Worm (Caenorhabditis elegans) whole organism, L4 larva: ENCODE results near the gene pqn-36.

Experiments
- F37D6.2 ChIP-seq: sonication (generic microtip); optimal IDR thresholded peaks from 2 replicates; lab custom pipeline; 2016; ENCODE audit warnings: mild to moderate bottlenecking, missing genetic modification characterization, missing compliant biosample characterization
- F44E2.7 ChIP-seq: fragments of 200-800 bp; sonication (Bioruptor generic); IDR thresholded peaks from 2 replicates; pipeline ENCODE4 v2.1.2; 2022; ENCODE audit warnings: missing genetic modification characterization, missing compliant biosample characterization
- R02D3.7 ChIP-seq: fragments of 150-350 bp; sonication (generic microtip); optimal IDR thresholded peaks from 3 replicates; lab custom pipeline; 2014; ENCODE audit warnings: missing biosample characterization, missing genetic modification characterization
- T26A8.4 ChIP-seq: fragments of 200-800 bp; sonication (Bioruptor generic); IDR thresholded peaks from 2 replicates; pipeline ENCODE4 v1.3.6; 2022; ENCODE audit warnings: missing genetic modification characterization, missing compliant biosample characterization
- Y48G9A.11 ChIP-seq: fragments of 200-800 bp; sonication (Bioruptor generic); IDR thresholded peaks from 2 replicates; pipeline ENCODE4 v1.3.6; 2022; ENCODE audit warnings: missing genetic modification reagents, missing genetic modification characterization, missing compliant biosample characterization
- ZK546.5 ChIP-seq, 2 experiments: sonication (generic microtip); optimal IDR thresholded peaks; 2 replicates each; lab custom pipeline; 2017; ENCODE audit warnings: missing biosample characterization in 2 of 2, missing genetic modification characterization in 2 of 2
- aha-1 ChIP-seq: fragments of 150-350 bp; peaks from one replicate; lab custom pipeline; 2014; ENCODE audit warnings: missing biosample characterization, missing genetic modification characterization
- aly-2 ChIP-seq: sonication (generic microtip); optimal IDR thresholded peaks from 2 replicates; lab custom pipeline; 2018; ENCODE audit warnings: missing biosample characterization, missing genetic modification characterization
- ceh-20 ChIP-seq: fragments of 200-800 bp; sonication (Bioruptor generic); IDR thresholded peaks from 2 replicates; pipeline ENCODE4 v1.3.6; 2022; ENCODE audit warnings: missing genetic modification reagents, missing genetic modification characterization, missing compliant biosample characterization
- ceh-44 ChIP-seq: fragments of 200-800 bp; sonication (Bioruptor generic); IDR thresholded peaks from 2 replicates; pipeline ENCODE4 v1.3.6; 2022; ENCODE audit warnings: missing genetic modification reagents, missing genetic modification characterization, missing compliant biosample characterization
- ceh-62 ChIP-seq: sonication (generic microtip); optimal IDR thresholded peaks from 2 replicates; lab custom pipeline; 2017; ENCODE audit warnings: missing biosample characterization, missing genetic modification characterization
- cey-2 ChIP-seq: sonication (generic microtip); optimal IDR thresholded peaks from 3 replicates; lab custom pipeline; 2017; ENCODE audit warnings: missing genetic modification characterization, mild to moderate bottlenecking, missing compliant biosample characterization, antibody characterized with exemption, borderline replicate concordance; ENCODE audit not compliant: insufficient read depth
- dmd-6 ChIP-seq: fragments of 200-800 bp; sonication (Bioruptor generic); IDR thresholded peaks from 2 replicates; pipeline ENCODE4 v1.3.6; 2022; ENCODE audit warnings: missing genetic modification reagents, missing genetic modification characterization, missing compliant biosample characterization
- dmd-9 ChIP-seq: fragments of 200-800 bp; sonication (Bioruptor generic); IDR thresholded peaks from 2 replicates; pipeline ENCODE4 v1.3.6; 2022; ENCODE audit warnings: missing genetic modification reagents, missing genetic modification characterization, missing compliant biosample characterization
- dpl-1 ChIP-seq: fragments of 150-350 bp; optimal IDR thresholded peaks from 2 replicates; lab custom pipeline; 2014; ENCODE audit warnings: missing biosample characterization, missing genetic modification reagents, missing genetic modification characterization
- dve-1 ChIP-seq: sonication (generic microtip); optimal IDR thresholded peaks from 2 replicates; lab custom pipeline; 2017; ENCODE audit warnings: antibody characterized with exemption, mild to moderate bottlenecking, missing genetic modification characterization, missing compliant biosample characterization; ENCODE audit not compliant: insufficient read depth
- egl-43 ChIP-seq: fragments of 200-800 bp; sonication (Bioruptor generic); IDR thresholded peaks from 2 replicates; pipeline ENCODE4 v1.3.6; 2022; ENCODE audit warnings: missing genetic modification reagents, missing genetic modification characterization, missing compliant biosample characterization
- fkh-10 ChIP-seq: fragments of 150-350 bp; optimal IDR thresholded peaks from 2 replicates; lab custom pipeline; 2014; ENCODE audit warnings: missing biosample characterization, missing genetic modification reagents, missing genetic modification characterization
- hif-1 ChIP-seq, 2 experiments: sonication (generic microtip); optimal IDR thresholded peaks; 2 replicates each; lab custom pipeline; 2016 to 2017; ENCODE audit warnings: missing compliant biosample characterization in 2 of 2, missing genetic modification characterization in 2 of 2, missing genetic modification reagents in 2 of 2, missing genotype in 2 of 2, mild to moderate bottlenecking in 1 of 2
- hlh-11 ChIP-seq: fragments of 200-800 bp; sonication (Bioruptor generic); optimal IDR thresholded peaks from 2 replicates; lab custom pipeline; 2018; ENCODE audit warnings: mild to moderate bottlenecking, missing genetic modification characterization, missing compliant biosample characterization
- hlh-30 ChIP-seq: sonication (generic microtip); optimal IDR thresholded peaks from 2 replicates; lab custom pipeline; 2017; ENCODE audit warnings: antibody characterized with exemption, mild to moderate bottlenecking, missing genetic modification characterization, missing compliant biosample characterization; ENCODE audit not compliant: insufficient read depth
- jun-1 ChIP-seq: fragments of 150-350 bp; optimal IDR thresholded peaks from 2 replicates; lab custom pipeline; 2014; ENCODE audit warnings: missing biosample characterization, missing genetic modification reagents, missing genetic modification characterization
- lin-13 ChIP-seq: fragments of 150-350 bp; optimal IDR thresholded peaks from 2 replicates; lab custom pipeline; 2014; ENCODE audit warnings: missing biosample characterization, missing genetic modification reagents, missing genetic modification characterization
- lin-15B ChIP-seq: fragments of 150-350 bp; sonication (generic microtip); optimal IDR thresholded peaks from 3 replicates; lab custom pipeline; 2014; ENCODE audit warnings: missing biosample characterization, missing genetic modification characterization
- lin-29 ChIP-seq: fragments of 200-800 bp; sonication (Bioruptor generic); IDR thresholded peaks from 2 replicates; pipeline ENCODE4 v1.3.6; 2022; ENCODE audit warnings: missing genetic modification reagents, missing genetic modification characterization, missing compliant biosample characterization
- lin-39 ChIP-seq: fragments of 150-350 bp; optimal IDR thresholded peaks from 2 replicates; lab custom pipeline; 2014; ENCODE audit warnings: missing biosample characterization, missing genetic modification reagents, missing genetic modification characterization
- madf-5 ChIP-seq, 2 experiments: fragments of 200-800 bp; sonication (Bioruptor generic); IDR thresholded peaks; 2 replicates each; pipeline ENCODE4 v1.3.6; 2022; ENCODE audit warnings: missing compliant biosample characterization in 2 of 2, missing genetic modification characterization in 2 of 2
- mep-1 ChIP-seq: fragments of 150-350 bp; sonication (generic microtip); optimal IDR thresholded peaks from 3 replicates; lab custom pipeline; 2014; ENCODE audit warnings: missing biosample characterization, missing genetic modification characterization
- mxl-3 ChIP-seq: fragments of 200-800 bp; sonication (Bioruptor generic); optimal IDR thresholded peaks from 2 replicates; lab custom pipeline; 2018; ENCODE audit warnings: mild to moderate bottlenecking, missing genetic modification characterization, missing compliant biosample characterization
- nhr-237 ChIP-seq: sonication (generic microtip); optimal IDR thresholded peaks from 2 replicates; lab custom pipeline; 2017; ENCODE audit warnings: missing biosample characterization, missing genetic modification characterization
- nhr-25 ChIP-seq: sonication (generic microtip); optimal IDR thresholded peaks from 2 replicates; lab custom pipeline; 2017; ENCODE audit warnings: missing genetic modification characterization, mild to moderate bottlenecking, missing compliant biosample characterization, antibody characterized with exemption, moderate library complexity, borderline replicate concordance; ENCODE audit not compliant: insufficient read depth
- nhr-28 ChIP-seq: fragments of 150-350 bp; optimal IDR thresholded peaks from 2 replicates; lab custom pipeline; 2014; ENCODE audit warnings: missing biosample characterization, missing genetic modification characterization
- nhr-41 ChIP-seq: fragments of 200-800 bp; sonication (Bioruptor generic); IDR thresholded peaks from 2 replicates; pipeline ENCODE4 v1.3.6; 2022; ENCODE audit warnings: missing genetic modification reagents, missing genetic modification characterization, missing compliant biosample characterization
- nhr-48 ChIP-seq: sonication (generic microtip); optimal IDR thresholded peaks from 2 replicates; lab custom pipeline; 2016; ENCODE audit warnings: mild to moderate bottlenecking, missing genetic modification characterization, missing compliant biosample characterization
- nhr-6 ChIP-seq: fragments of 150-350 bp; optimal IDR thresholded peaks from 2 replicates; lab custom pipeline; 2014; ENCODE audit warnings: missing biosample characterization, missing genetic modification characterization
- nhr-77 ChIP-seq: fragments of 150-350 bp; optimal IDR thresholded peaks from 2 replicates; lab custom pipeline; 2014; ENCODE audit warnings: missing biosample characterization, missing genetic modification characterization
- set-16 ChIP-seq: fragments of 200-800 bp; sonication (Bioruptor generic); IDR thresholded peaks from 2 replicates; pipeline ENCODE4 v1.3.6; 2022; ENCODE audit warnings: missing genetic modification reagents, missing genetic modification characterization, missing compliant biosample characterization
- skn-1 ChIP-seq: fragments of 150-350 bp; optimal IDR thresholded peaks from 2 replicates; lab custom pipeline; 2014; ENCODE audit warnings: missing biosample characterization, missing genetic modification characterization
- spr-1 ChIP-seq: sonication (generic microtip); optimal IDR thresholded peaks from 2 replicates; lab custom pipeline; 2016; ENCODE audit warnings: mild to moderate bottlenecking, missing genetic modification characterization, missing compliant biosample characterization
- unc-62 ChIP-seq, 3 experiments: fragments of 150-350 bp in 1 of 3; sonication (generic microtip); optimal IDR thresholded peaks in 2 of 3; peaks in 1 of 3; 1 replicate in 1 of 3; 2 replicates in 2 of 3; lab custom pipeline; 2014 to 2017; ENCODE audit warnings: missing biosample characterization in 3 of 3, missing genetic modification characterization in 3 of 3, missing genetic modification reagents in 3 of 3, missing genotype in 1 of 3
- zip-2 ChIP-seq: fragments of 150-350 bp; optimal IDR thresholded peaks from 2 replicates; lab custom pipeline; 2014; ENCODE audit warnings: missing biosample characterization, missing genetic modification characterization
- ztf-11 ChIP-seq: fragments of 150-350 bp; optimal IDR thresholded peaks from 2 replicates; lab custom pipeline; 2014; ENCODE audit warnings: missing biosample characterization, missing genetic modification characterization

The pqn-36 gene

ce11 chrX:15382256-15382655 is 33.0 kb downstream of the pqn-36 start:
- no peak for TF ChIP-seq fkh-10 (GFP tag; lab: Kevin White, UChicago)
- TF ChIP-seq hlh-30 (tag; lab: Kevin White, UChicago): peak; percentile 39
- TF ChIP-seq egl-43 (GFP tag; lab: Robert Waterston, UW): no peak
- TF ChIP-seq set-16 (GFP tag; lab: Robert Waterston, UW): peak; percentile 68; the same call in 1 of the 2 replicates
- TF ChIP-seq jun-1: no peak
- TF ChIP-seq lin-29: no peak
- TF ChIP-seq dmd-9: no peak
- TF ChIP-seq hlh-11 (tag; lab: Kevin White, UChicago): no peak
- TF ChIP-seq zip-2 (tag; lab: Kevin White, UChicago): no peak
- TF ChIP-seq lin-39 (tag; lab: Kevin White, UChicago): no peak
- no peak for TF ChIP-seq mep-1
- peak; percentile 8 for TF ChIP-seq nhr-28 (tag; lab: Kevin White, UChicago)
- TF ChIP-seq hif-1 (tag; optimal IDR thresholded peaks at IDR 0.05; lab: Kevin White, UChicago): no peak
- no peak for TF ChIP-seq nhr-41 (GFP tag; lab: Robert Waterston, UW)
- no peak for TF ChIP-seq nhr-237 (tag; lab: Kevin White, UChicago)
- no peak for TF ChIP-seq ztf-11 (tag; lab: Kevin White, UChicago)
- no peak for TF ChIP-seq ceh-20 (GFP tag; lab: Robert Waterston, UW)
- TF ChIP-seq Y48G9A.11 (GFP tag; lab: Robert Waterston, UW): no peak
- no peak for TF ChIP-seq madf-5 (GFP tag; IDR thresholded peaks at IDR 0.05; lab: Robert Waterston, UW)
- TF ChIP-seq F44E2.7 (GFP tag; lab: Robert Waterston, UW): no peak
- no peak for TF ChIP-seq cey-2
- no peak for TF ChIP-seq ZK546.5 (tag; optimal IDR thresholded peaks at IDR 0.05; lab: Kevin White, UChicago)
- no peak for TF ChIP-seq unc-62 (GFP tag; optimal IDR thresholded peaks at IDR 0.05 in 1 of 2; lab: Kevin White, UChicago)
- no peak for TF ChIP-seq unc-62 (tag; optimal IDR thresholded peaks at IDR 0.05; lab: Kevin White, UChicago)
- TF ChIP-seq lin-13 (GFP tag; lab: Kevin White, UChicago): no peak
- no peak for TF ChIP-seq nhr-77
- no peak for TF ChIP-seq ceh-62

ce11 chrX:15381486-15381885 is 33.8 kb downstream of the pqn-36 start:
- TF ChIP-seq fkh-10 (GFP tag; lab: Kevin White, UChicago) (peak; percentile 12), lin-15B (no peak)

- TF ChIP-seq nhr-28 (tag; lab: Kevin White, UChicago) (peak; percentile 15), mxl-3 (GFP tag; lab: Kevin White, UChicago) (peak; percentile 45), aly-2 (tag; lab: Kevin White, UChicago) (no peak), aha-1 (tag; lab: Kevin White, UChicago) (peak; percentile 43), dpl-1 (GFP tag; lab: Kevin White, UChicago) (no peak), spr-1 (tag; lab: Kevin White, UChicago) (no peak), hlh-11 (tag; lab: Kevin White, UChicago) (peak; percentile 32)
Observed at ce11 chrX:15380437-15380836, 34.9 kb downstream of the pqn-36 start.

ce11 chrX:15379882-15380281 is 35.4 kb downstream of the pqn-36 start:
- TF ChIP-seq T26A8.4 (GFP tag; lab: Robert Waterston, UW) (no peak), skn-1 (tag; lab: Kevin White, UChicago) (no peak), nhr-6 (no peak), nhr-48 (tag; lab: Kevin White, UChicago) (peak; percentile 54), nhr-28 (tag; lab: Kevin White, UChicago) (peak; percentile 44), nhr-25 (tag; lab: Kevin White, UChicago) (peak; percentile 12), dve-1 (tag; lab: Kevin White, UChicago) (no peak), dmd-6 (GFP tag; lab: Robert Waterston, UW) (peak; percentile 51), aha-1 (tag; lab: Kevin White, UChicago) (peak; percentile 67), ceh-44 (GFP tag; lab: Robert Waterston, UW) (no peak), hlh-30 (tag; lab: Kevin White, UChicago) (peak; percentile 72), F37D6.2 (tag; lab: Kevin White, UChicago) (no peak), R02D3.7 (tag; lab: Kevin White, UChicago) (no peak), lin-29 (no peak)
